Worm (Caenorhabditis elegans): Measurements from ENCODE around the gene Y38F1A.7.

- TF ChIP-seq lin-11 (tag; optimal IDR thresholded peaks at IDR 0.05) (no peak), ceh-82 (tag; optimal IDR thresholded peaks at IDR 0.05) (no peak), sma-3 (GFP tag; optimal IDR thresholded peaks at IDR 0.05) (peak; percentile 9), ztf-1 (GFP tag; conservative IDR thresholded peaks at IDR 0.05) (no peak), nhr-23 (tag; optimal IDR thresholded peaks at IDR 0.05) (no peak), unc-55 (GFP tag; optimal IDR thresholded peaks at IDR 0.05) (no peak), gmeb-1 (tag; optimal IDR thresholded peaks at IDR 0.05) (no peak), lsy-2 (tag; optimal IDR thresholded peaks at IDR 0.05) (no peak), elt-1 (tag; optimal IDR thresholded peaks at IDR 0.05) (no peak), blmp-1 (tag; optimal IDR thresholded peaks at IDR 0.05; ENCODE audit: insufficient read depth) (no peak), nhr-21 (tag; optimal IDR thresholded peaks at IDR 0.05) (no peak), unc-62 (GFP tag; optimal IDR thresholded peaks at IDR 0.05) (no peak), unc-39 (tag; optimal IDR thresholded peaks at IDR 0.05) (no peak), ztf-11 (tag; optimal IDR thresholded peaks at IDR 0.05) (no peak)
These were observed 17.4 kb downstream of the Y38F1A.7 start, which contains the start of gene cyd-1 for ce11 chrII:12980212-12980611.

Measured in whole organism, L2 larva.